Worm (Caenorhabditis elegans): ENCODE results near the gene sel-7.

sel-7 gene

DNA sequence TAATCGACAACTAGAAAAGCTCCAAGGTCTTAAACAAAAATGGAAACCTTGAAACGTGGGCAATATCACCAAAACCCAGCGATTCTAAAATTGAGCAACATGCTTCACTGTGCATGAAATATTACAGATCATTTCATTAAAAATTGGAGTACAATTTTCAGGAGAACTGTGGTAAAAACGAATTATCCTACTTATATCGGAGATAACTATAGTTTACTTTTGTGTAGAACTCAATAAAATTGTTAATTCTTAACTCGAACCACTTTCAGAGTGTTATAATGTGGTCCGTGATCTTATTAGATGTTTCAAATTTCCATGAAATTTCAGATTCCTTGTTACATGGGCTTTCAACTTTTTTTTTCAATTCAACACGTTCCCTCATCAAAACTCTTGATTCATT, 5.1 kb downstream of the sel-7 start, which contains the start of gene K04G11.1:
K04G11.1 (plus strand) TSS at position 301 of the 400 bp plus-strand sequence.
- TF ChIP-seq pqm-1 (tag; optimal IDR thresholded peaks at IDR 0.05) (no peak), ceh-48 (tag; optimal IDR thresholded peaks at IDR 0.05) (no peak), syd-9 (tag; optimal IDR thresholded peaks at IDR 0.05) (no peak), sox-4 (tag; optimal IDR thresholded peaks at IDR 0.05) (no peak)

DNA sequence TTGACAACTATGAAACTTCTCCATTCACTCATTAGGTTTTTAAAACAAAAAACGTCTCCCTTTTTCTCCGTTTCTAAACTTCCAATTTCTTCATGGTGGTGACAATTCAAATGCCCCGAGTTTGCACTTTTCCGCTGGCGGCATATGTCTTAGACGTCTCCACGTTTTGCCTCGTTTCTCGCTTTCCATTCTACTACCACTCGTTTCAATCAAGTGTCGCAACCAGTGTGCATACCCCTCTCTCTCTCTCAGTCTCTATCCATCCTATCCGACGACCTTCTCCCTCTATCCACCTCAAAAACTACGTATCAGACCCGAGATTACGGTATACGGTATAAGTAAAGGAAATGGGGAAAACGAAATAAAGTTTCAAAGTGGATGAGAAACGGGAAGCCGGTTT, 6.1 kb downstream of the sel-7 start:
- TF ChIP-seq ceh-34 (tag; optimal IDR thresholded peaks at IDR 0.05) (peak; percentile 3), nhr-232 (tag; optimal IDR thresholded peaks at IDR 0.05) (no peak), fkh-6 (tag; optimal IDR thresholded peaks at IDR 0.05) (no peak), T23F11.4 (GFP tag; optimal IDR thresholded peaks at IDR 0.05) (no peak), ama-1 (optimal IDR thresholded peaks at IDR 0.05) (no peak), ceh-19 (GFP tag; optimal IDR thresholded peaks at IDR 0.05) (no peak), fax-1 (tag; optimal IDR thresholded peaks at IDR 0.05) (no peak), lim-6 (tag; optimal IDR thresholded peaks at IDR 0.05) (no peak), nfya-1 (tag; optimal IDR thresholded peaks at IDR 0.05) (peak; percentile 6), pag-3 (tag; optimal IDR thresholded peaks at IDR 0.05; ENCODE audit: borderline replicate concordance) (no peak), hlh-8 (tag; optimal IDR thresholded peaks at IDR 0.05) (no peak), ttx-3 (tag; optimal IDR thresholded peaks at IDR 0.05) (no peak), sdc-2 (tag; optimal IDR thresholded peaks at IDR 0.05) (peak; percentile 12), K09A11.1 (tag; optimal IDR thresholded peaks at IDR 0.05; ENCODE audit: insufficient read depth) (no peak), hlh-15 (tag; optimal IDR thresholded peaks at IDR 0.05) (no peak), C38D4.7 (GFP tag; optimal IDR thresholded peaks at IDR 0.05) (no peak), dve-1 (tag; optimal IDR thresholded peaks at IDR 0.05) (no peak)

DNA sequence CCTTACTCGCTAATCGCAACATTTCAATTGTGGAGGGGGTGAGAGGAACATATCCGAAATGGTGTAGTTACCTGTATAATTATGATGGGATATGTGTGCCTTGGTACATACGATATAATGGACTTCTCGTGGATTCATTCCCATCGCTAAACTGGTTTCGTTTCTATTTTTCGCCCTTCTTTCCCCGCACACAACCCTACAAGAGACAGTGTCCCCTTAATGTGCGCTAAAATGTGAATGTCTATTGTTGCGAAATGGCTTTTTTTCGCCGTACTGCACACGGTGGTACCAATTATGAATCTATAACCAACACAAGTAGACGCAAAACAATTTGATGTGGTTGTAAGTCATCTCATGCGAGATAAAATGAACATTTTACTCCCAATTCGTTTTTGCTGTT, 10.9 kb downstream of the sel-7 start:
- no peak for TF ChIP-seq elt-4 (tag; optimal IDR thresholded peaks at IDR 0.05)
- peak; percentile 44 for TF ChIP-seq ceh-31 (tag; optimal IDR thresholded peaks at IDR 0.05)

DNA sequence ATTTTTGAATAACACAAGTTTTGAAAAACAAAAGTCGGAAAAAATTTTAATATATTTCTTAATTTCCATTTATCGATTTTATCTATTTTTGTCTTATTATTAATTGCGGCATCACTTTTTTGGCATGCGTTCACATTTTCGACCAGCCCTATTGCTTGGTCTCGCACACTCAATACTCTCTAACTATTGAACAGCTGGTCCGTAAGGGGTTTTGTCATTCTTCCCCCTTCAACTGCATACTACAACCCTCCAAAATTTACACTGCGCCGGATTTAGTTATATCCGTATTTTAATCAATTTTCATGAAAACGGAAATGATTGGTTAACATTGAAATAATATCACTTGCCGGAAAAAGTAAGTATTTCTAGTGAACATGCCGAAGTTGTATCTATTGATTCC, 12.9 kb downstream of the sel-7 start, which contains the start of gene C11H1.7:
C11H1.7 (plus strand) TSS at position 12 of the 400 bp plus-strand sequence.
- TF ChIP-seq ceh-18 (tag; optimal IDR thresholded peaks at IDR 0.05): no peak
- TF ChIP-seq fkh-6 (tag; optimal IDR thresholded peaks at IDR 0.05): no peak
- TF ChIP-seq unc-3 (GFP tag; conservative IDR thresholded peaks at IDR 0.05): no peak
- TF ChIP-seq unc-3 (tag; optimal IDR thresholded peaks at IDR 0.05): no peak
- TF ChIP-seq fkh-10 (GFP tag; optimal IDR thresholded peaks at IDR 0.05): no peak
- no peak for TF ChIP-seq ceh-31 (tag; optimal IDR thresholded peaks at IDR 0.05)
- TF ChIP-seq pha-4 (tag; optimal IDR thresholded peaks at IDR 0.05): no peak
- no peak for TF ChIP-seq C08G9.2 (tag; optimal IDR thresholded peaks at IDR 0.05)
- no peak for TF ChIP-seq hlh-6 (tag; optimal IDR thresholded peaks at IDR 0.05)
- no peak for TF ChIP-seq ztf-16 (tag; optimal IDR thresholded peaks at IDR 0.05)
- no peak for TF ChIP-seq ceh-48 (tag; optimal IDR thresholded peaks at IDR 0.05)
- no peak for TF ChIP-seq ahr-1 (tag; optimal IDR thresholded peaks at IDR 0.05)
- TF ChIP-seq F13H6.1 (tag; optimal IDR thresholded peaks at IDR 0.05): no peak
- TF ChIP-seq ceh-45 (GFP tag; IDR thresholded peaks at IDR 0.05): no peak
- TF ChIP-seq lim-6 (tag; optimal IDR thresholded peaks at IDR 0.05): no peak
- TF ChIP-seq sox-2 (GFP tag; IDR thresholded peaks at IDR 0.05): no peak
- TF ChIP-seq ceh-2 (tag; optimal IDR thresholded peaks at IDR 0.05): no peak

DNA sequence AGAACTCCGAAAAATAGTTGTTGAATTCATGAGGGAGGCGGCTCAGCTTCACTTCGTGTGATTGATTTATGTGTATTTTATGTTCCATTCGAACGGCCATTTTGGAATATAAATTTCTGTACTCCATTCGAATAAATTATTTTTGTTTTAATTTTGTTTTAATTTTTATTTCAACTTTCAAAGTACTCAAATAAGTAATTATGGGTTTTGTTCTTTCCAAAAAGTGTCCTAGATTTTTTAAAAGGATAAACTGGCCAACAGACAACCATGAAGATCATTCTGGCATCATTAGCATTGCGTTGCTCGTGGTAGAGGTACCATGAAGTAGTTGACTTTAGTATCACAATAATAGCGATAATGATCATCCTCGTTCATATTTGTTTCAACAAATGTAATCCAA, 13.7 kb downstream of the sel-7 start:
- TF ChIP-seq pax-1 (tag; optimal IDR thresholded peaks at IDR 0.05) (no peak), npax-4 (tag; optimal IDR thresholded peaks at IDR 0.05) (no peak), lin-11 (tag; optimal IDR thresholded peaks at IDR 0.05) (no peak), syd-9 (tag; optimal IDR thresholded peaks at IDR 0.05) (no peak), ahr-1 (tag; optimal IDR thresholded peaks at IDR 0.05) (no peak), F13H6.1 (tag; optimal IDR thresholded peaks at IDR 0.05) (no peak), hlh-6 (tag; optimal IDR thresholded peaks at IDR 0.05) (no peak), fkh-6 (tag; optimal IDR thresholded peaks at IDR 0.05) (no peak), ceh-30 (tag; optimal IDR thresholded peaks at IDR 0.05) (no peak), ceh-19 (GFP tag; optimal IDR thresholded peaks at IDR 0.05) (no peak), T23F11.4 (GFP tag; optimal IDR thresholded peaks at IDR 0.05) (no peak)
